Worm (Caenorhabditis elegans) whole organism, midembryonic: ENCODE measurements around the gene sdz-1.

ENCODE experiments used
- T22C8.4 ChIP-seq: fragments of 200-800 bp; sonication (Bioruptor generic); IDR thresholded peaks from 2 replicates; pipeline ENCODE4 v1.3.6; 2022; ENCODE audit warnings: missing genetic modification characterization, missing compliant biosample characterization
- cog-1 ChIP-seq: sonication (generic microtip); optimal IDR thresholded peaks from 2 replicates; lab custom pipeline; 2016; ENCODE audit warnings: missing genetic modification characterization, missing compliant biosample characterization
- flt-1 ChIP-seq: fragments of 200-800 bp; sonication (Bioruptor generic); IDR thresholded peaks from 2 replicates; pipeline ENCODE4 v1.3.6; 2022; ENCODE audit warnings: missing genetic modification characterization, missing compliant biosample characterization
- tab-1 ChIP-seq: fragments of 200-800 bp; sonication (Bioruptor generic); IDR thresholded peaks from 2 replicates; pipeline ENCODE4 v1.3.6; 2022; ENCODE audit warnings: missing genetic modification characterization, missing compliant biosample characterization
- ztf-29 ChIP-seq: fragments of 200-800 bp; sonication (Bioruptor generic); IDR thresholded peaks from 2 replicates; pipeline ENCODE4 v1.3.6; 2022; ENCODE audit warnings: missing genetic modification reagents, missing genetic modification characterization, missing compliant biosample characterization

DNA sequence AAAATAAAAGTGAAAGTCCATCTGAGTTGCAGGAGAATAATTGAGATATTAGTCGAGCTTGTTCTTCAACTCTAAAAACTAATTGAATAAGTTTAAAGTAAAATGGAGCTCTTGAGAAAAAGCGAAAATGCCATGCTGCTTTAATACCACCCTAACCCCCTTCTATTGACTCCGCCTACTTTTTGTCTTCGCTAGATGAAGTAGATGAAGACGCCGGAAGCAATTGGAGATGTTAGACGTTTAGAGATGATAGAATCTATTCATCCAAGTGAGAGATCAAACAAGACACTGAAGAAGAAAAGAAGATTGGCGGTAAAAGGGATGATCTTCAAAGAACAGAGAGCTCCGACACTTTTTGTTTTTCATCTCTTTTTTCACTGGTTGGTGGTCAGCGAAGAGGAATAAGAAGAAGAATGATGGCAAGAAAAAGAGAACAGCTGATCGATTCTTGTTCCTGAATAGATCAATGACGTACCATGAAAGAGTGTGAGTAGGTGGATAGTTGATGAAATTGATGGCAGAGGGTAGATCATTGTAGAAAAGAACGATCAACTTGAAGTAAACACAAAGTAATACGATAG is 45.6 kb downstream of the sdz-1 start:
- no peak for TF ChIP-seq T22C8.4
- no peak for TF ChIP-seq tab-1 (GFP tag; lab: Robert Waterston, UW)
- TF ChIP-seq cog-1 (tag; lab: Kevin White, UChicago): no peak
- no peak for TF ChIP-seq flt-1
- no peak for TF ChIP-seq ztf-29 (GFP tag; lab: Robert Waterston, UW)
